Worm (Caenorhabditis elegans) whole organism, early embryonic: ENCODE measurements around the gene ntl-3.

ENCODE experiments used
- B0310.2 ChIP-seq: sonication (generic microtip); optimal IDR thresholded peaks from 2 replicates; lab custom pipeline; 2016; ENCODE audit warnings: mild to moderate bottlenecking, missing genetic modification characterization, missing compliant biosample characterization
- F13C5.2 ChIP-seq: sonication (generic microtip); optimal IDR thresholded peaks from 2 replicates; lab custom pipeline; 2017; ENCODE audit warnings: mild to moderate bottlenecking, missing genetic modification characterization, inconsistent platforms, missing compliant biosample characterization
- aly-1 ChIP-seq: sonication (generic microtip); optimal IDR thresholded peaks from 2 replicates; lab custom pipeline; 2016; ENCODE audit warnings: missing genetic modification characterization, missing compliant biosample characterization
- ama-1 ChIP-seq: fragments of 150-350 bp; optimal IDR thresholded peaks from 2 replicates; lab custom pipeline; 2014
- ceh-13 ChIP-seq: fragments of 200-800 bp; sonication (Bioruptor generic); optimal IDR thresholded peaks from 2 replicates; lab custom pipeline; 2018; ENCODE audit warnings: mild to moderate bottlenecking, missing genetic modification characterization, missing compliant biosample characterization
- ceh-36 ChIP-seq: sonication (generic microtip); optimal IDR thresholded peaks from 2 replicates; lab custom pipeline; 2016; ENCODE audit warnings: missing genetic modification characterization, inconsistent platforms, missing compliant biosample characterization
- ets-7 ChIP-seq: sonication (generic microtip); optimal IDR thresholded peaks from 2 replicates; lab custom pipeline; 2016; ENCODE audit warnings: missing genotype, missing genetic modification characterization, missing compliant biosample characterization
- flt-1 ChIP-seq: fragments of 200-800 bp; sonication (Bioruptor generic); IDR thresholded peaks from 2 replicates; pipeline ENCODE4 v1.3.6; 2022; ENCODE audit warnings: missing genetic modification characterization, missing compliant biosample characterization
- hmbx-1 ChIP-seq: sonication (generic microtip); optimal IDR thresholded peaks from 2 replicates; lab custom pipeline; 2016; ENCODE audit warnings: mild to moderate bottlenecking, missing genetic modification characterization, missing compliant biosample characterization
- hmg-4 ChIP-seq: fragments of 200-800 bp; sonication (Bioruptor generic); optimal IDR thresholded peaks from 2 replicates; lab custom pipeline; 2018; ENCODE audit warnings: mild to moderate bottlenecking, missing genetic modification characterization, missing compliant biosample characterization
- hnd-1 ChIP-seq: sonication (generic microtip); optimal IDR thresholded peaks from 2 replicates; lab custom pipeline; 2016; ENCODE audit warnings: missing genetic modification characterization, missing compliant biosample characterization
- pes-1 ChIP-seq: fragments of 200-800 bp; sonication (Bioruptor generic); IDR thresholded peaks from 2 replicates; pipeline ENCODE4 v1.3.6; 2022; ENCODE audit warnings: missing genetic modification reagents, missing genetic modification characterization, missing compliant biosample characterization
- scrt-1 ChIP-seq: fragments of 200-800 bp; sonication (Bioruptor generic); IDR thresholded peaks from 2 replicates; pipeline ENCODE4 v1.3.6; 2022; ENCODE audit warnings: missing genetic modification characterization, missing compliant biosample characterization
- sea-1 ChIP-seq: fragments of 200-800 bp; sonication (Bioruptor generic); conservative IDR thresholded peaks from 2 replicates; pipeline ENCODE4 v1.3.6; 2022; ENCODE audit warnings: missing genetic modification characterization, missing compliant biosample characterization
- tbx-11 ChIP-seq: fragments of 200-800 bp; sonication (Bioruptor generic); IDR thresholded peaks from 2 replicates; pipeline ENCODE4 v1.3.6; 2022; ENCODE audit warnings: missing genetic modification characterization, missing compliant biosample characterization
- tbx-37 ChIP-seq: fragments of 200-800 bp; sonication (Bioruptor generic); conservative IDR thresholded peaks from 2 replicates; pipeline ENCODE4 v1.3.6; 2022; ENCODE audit warnings: missing genetic modification reagents, missing genetic modification characterization, missing compliant biosample characterization
- tra-4 ChIP-seq: sonication (generic microtip); optimal IDR thresholded peaks from 2 replicates; lab custom pipeline; 2017; ENCODE audit warnings: missing genetic modification characterization, missing compliant biosample characterization

The ntl-3 gene

ce11 chrIII:11833449-11833848 is 12.8 kb downstream of the ntl-3 start:
- TF ChIP-seq tbx-11 (GFP tag; lab: Robert Waterston, UW) (no peak), ceh-36 (tag; lab: Kevin White, UChicago) (no peak), sea-1 (no peak), ceh-13 (GFP tag; lab: Kevin White, UChicago) (no peak), hnd-1 (tag; lab: Kevin White, UChicago) (no peak), scrt-1 (no peak)

ce11 chrIII:11830522-11831489 is 15.5 kb downstream of the ntl-3 start:
- no peak for TF ChIP-seq aly-1 (tag; lab: Kevin White, UChicago)
- no peak for TF ChIP-seq scrt-1
- TF ChIP-seq ceh-36 (tag; lab: Kevin White, UChicago): peak; percentile 58
- 0 out of 2 replicates have a peak, but pooled peaks have one; percentile 29 for TF ChIP-seq tbx-37 (GFP tag; lab: Robert Waterston, UW)
- TF ChIP-seq tra-4 (tag; lab: Kevin White, UChicago): no peak
- no peak for TF ChIP-seq ets-7

ce11 chrIII:11829585-11830195 is 16.6 kb downstream of the ntl-3 start:
- TF ChIP-seq hmg-4 (GFP tag; lab: Kevin White, UChicago) (no peak), aly-1 (tag; lab: Kevin White, UChicago) (no peak), flt-1 (GFP tag; lab: Robert Waterston, UW) (no peak), tbx-37 (GFP tag; lab: Robert Waterston, UW) (no peak), sea-1 (no peak), scrt-1 (no peak), ets-7 (no peak), hmbx-1 (tag; lab: Kevin White, UChicago) (no peak), tra-4 (tag; lab: Kevin White, UChicago) (no peak), ama-1 (lab: Kevin White, UChicago) (no peak), hnd-1 (tag; lab: Kevin White, UChicago) (no peak), F13C5.2 (tag; lab: Kevin White, UChicago) (no peak), pes-1 (GFP tag; lab: Robert Waterston, UW) (no peak), ceh-36 (tag; lab: Kevin White, UChicago) (no peak), B0310.2 (tag; lab: Kevin White, UChicago) (no peak), tbx-11 (GFP tag; lab: Robert Waterston, UW) (no peak), ceh-13 (GFP tag; lab: Kevin White, UChicago) (no peak)

- TF ChIP-seq tbx-37 (GFP tag; lab: Robert Waterston, UW): no peak
- no peak for TF ChIP-seq tra-4 (tag; lab: Kevin White, UChicago)
- no peak for TF ChIP-seq ama-1 (lab: Kevin White, UChicago)
- no peak for TF ChIP-seq F13C5.2 (tag; lab: Kevin White, UChicago)
- no peak for TF ChIP-seq hmbx-1 (tag; lab: Kevin White, UChicago)
- no peak for TF ChIP-seq scrt-1
- TF ChIP-seq ets-7: no peak
- TF ChIP-seq flt-1 (GFP tag; lab: Robert Waterston, UW): no peak
- no peak for TF ChIP-seq hnd-1 (tag; lab: Kevin White, UChicago)
- no peak for TF ChIP-seq sea-1
- TF ChIP-seq B0310.2 (tag; lab: Kevin White, UChicago): no peak
- no peak for TF ChIP-seq ceh-13 (GFP tag; lab: Kevin White, UChicago)
- no peak for TF ChIP-seq hmg-4 (GFP tag; lab: Kevin White, UChicago)
- TF ChIP-seq aly-1 (tag; lab: Kevin White, UChicago): no peak
- TF ChIP-seq pes-1 (GFP tag; lab: Robert Waterston, UW): no peak
These were observed 17.2 kb downstream of the ntl-3 start for ce11 chrIII:11829062-11829461.

- no peak for TF ChIP-seq pes-1 (GFP tag; lab: Robert Waterston, UW)
- no peak for TF ChIP-seq F13C5.2 (tag; lab: Kevin White, UChicago)
- no peak for TF ChIP-seq ceh-13 (GFP tag; lab: Kevin White, UChicago)
- TF ChIP-seq scrt-1: no peak
- TF ChIP-seq ama-1 (lab: Kevin White, UChicago): no peak
- no peak for TF ChIP-seq aly-1 (tag; lab: Kevin White, UChicago)
- TF ChIP-seq tra-4 (tag; lab: Kevin White, UChicago): no peak
- no peak for TF ChIP-seq sea-1
- TF ChIP-seq tbx-37 (GFP tag; lab: Robert Waterston, UW): no peak
- no peak for TF ChIP-seq hmbx-1 (tag; lab: Kevin White, UChicago)
- TF ChIP-seq flt-1 (GFP tag; lab: Robert Waterston, UW): no peak
- no peak for TF ChIP-seq ets-7
- no peak for TF ChIP-seq hnd-1 (tag; lab: Kevin White, UChicago)
These were observed 20.1 kb downstream of the ntl-3 start, which contains the start of gene rsp-8 for ce11 chrIII:11826118-11826517. TSS of gene rsp-8 (plus strand) at chrIII:11826418.

ce11 chrIII:11825654-11826053 is 20.6 kb downstream of the ntl-3 start:
- TF ChIP-seq scrt-1: no peak
- TF ChIP-seq tbx-11 (GFP tag; lab: Robert Waterston, UW): 0 out of 2 replicates have a peak, but pooled peaks have one; percentile 10
- TF ChIP-seq sea-1: 0 out of 2 replicates have a peak, but pooled peaks have one; percentile 45
- TF ChIP-seq hnd-1 (tag; lab: Kevin White, UChicago): no peak
- peak; percentile 26; the same call in 1 of the 2 replicates for TF ChIP-seq pes-1 (GFP tag; lab: Robert Waterston, UW)
- no peak for TF ChIP-seq tbx-37 (GFP tag; lab: Robert Waterston, UW)
- no peak for TF ChIP-seq ama-1 (lab: Kevin White, UChicago)
- TF ChIP-seq tra-4 (tag; lab: Kevin White, UChicago): no peak
- no peak for TF ChIP-seq ceh-36 (tag; lab: Kevin White, UChicago)
- TF ChIP-seq aly-1 (tag; lab: Kevin White, UChicago): no peak
- TF ChIP-seq ets-7: no peak
- no peak for TF ChIP-seq B0310.2 (tag; lab: Kevin White, UChicago)
- TF ChIP-seq hmbx-1 (tag; lab: Kevin White, UChicago): no peak
- peak; percentile 8 for TF ChIP-seq hmg-4 (GFP tag; lab: Kevin White, UChicago)
- TF ChIP-seq ceh-13 (GFP tag; lab: Kevin White, UChicago): no peak
- TF ChIP-seq flt-1 (GFP tag; lab: Robert Waterston, UW): 0 out of 2 replicates have a peak, but pooled peaks have one; percentile 32
- peak; percentile 10 for TF ChIP-seq F13C5.2 (tag; lab: Kevin White, UChicago)
